Worm (Caenorhabditis elegans) whole organism, mixed stage, embryonic: ENCODE data around the gene H17B01.5.
A peak's percentile ranks its signal among the peaks of the same experiment; 100 is the strongest.

Experiments
- M03D4.4 ChIP-seq: sonication (generic microtip); optimal IDR thresholded peaks from 2 replicates; lab custom pipeline; 2017; ENCODE audit warnings: mild to moderate bottlenecking, missing genetic modification characterization, missing compliant biosample characterization
- bed-3 ChIP-seq: fragments of 200-800 bp; sonication (Bioruptor generic); optimal IDR thresholded peaks from 3 replicates; lab custom pipeline; 2018; ENCODE audit warnings: mild to moderate bottlenecking, missing genetic modification characterization, moderate library complexity, missing compliant biosample characterization
- blmp-1 ChIP-seq: fragments of 150-350 bp; optimal IDR thresholded peaks from 2 replicates; lab custom pipeline; 2014; ENCODE audit warnings: missing biosample characterization, missing genetic modification characterization
- ceh-39 ChIP-seq: fragments of 150-350 bp; optimal IDR thresholded peaks from 2 replicates; lab custom pipeline; 2014; ENCODE audit warnings: missing biosample characterization, missing genetic modification characterization
- ceh-43 ChIP-seq: fragments of 200-800 bp; sonication (Bioruptor generic); optimal IDR thresholded peaks from 2 replicates; lab custom pipeline; 2018; ENCODE audit warnings: mild to moderate bottlenecking, missing genetic modification characterization, moderate library complexity, missing compliant biosample characterization
- ceh-83 ChIP-seq: fragments of 200-800 bp; sonication (Bioruptor generic); optimal IDR thresholded peaks from 2 replicates; lab custom pipeline; 2018; ENCODE audit warnings: mild to moderate bottlenecking, missing genetic modification characterization, missing compliant biosample characterization
- ces-1 ChIP-seq: fragments of 150-350 bp; optimal IDR thresholded peaks from 2 replicates; lab custom pipeline; 2014; ENCODE audit warnings: missing biosample characterization, missing genetic modification reagents, missing genetic modification characterization
- drap-1 ChIP-seq: fragments of 200-800 bp; sonication (Bioruptor generic); optimal IDR thresholded peaks from 3 replicates; lab custom pipeline; 2018; ENCODE audit warnings: mild to moderate bottlenecking, missing genetic modification characterization, missing compliant biosample characterization
- elt-1 ChIP-seq: sonication (generic microtip); optimal IDR thresholded peaks from 2 replicates; lab custom pipeline; 2017; ENCODE audit warnings: missing genetic modification characterization, mild to moderate bottlenecking, missing compliant biosample characterization, antibody characterized with exemption, moderate library complexity, borderline replicate concordance; ENCODE audit not compliant: insufficient read depth
- elt-3 ChIP-seq: fragments of 150-350 bp; optimal IDR thresholded peaks from 2 replicates; lab custom pipeline; 2014; ENCODE audit warnings: missing biosample characterization, missing genetic modification characterization
- flh-1 ChIP-seq: fragments of 200-800 bp; sonication (Bioruptor generic); optimal IDR thresholded peaks from 2 replicates; lab custom pipeline; 2018; ENCODE audit warnings: mild to moderate bottlenecking, missing genetic modification characterization, moderate library complexity, missing compliant biosample characterization
- ham-2 ChIP-seq: fragments of 200-800 bp; sonication (Bioruptor generic); optimal IDR thresholded peaks from 2 replicates; lab custom pipeline; 2018; ENCODE audit warnings: mild to moderate bottlenecking, missing genetic modification characterization, missing compliant biosample characterization
- hlh-1 ChIP-seq: fragments of 150-350 bp; optimal IDR thresholded peaks from 2 replicates; lab custom pipeline; 2014; ENCODE audit warnings: missing biosample characterization, missing genetic modification reagents, missing genetic modification characterization
- lin-13 ChIP-seq: fragments of 150-350 bp; optimal IDR thresholded peaks from 2 replicates; lab custom pipeline; 2014; ENCODE audit warnings: missing biosample characterization, missing genetic modification characterization
- lin-32 ChIP-seq: fragments of 200-800 bp; sonication (Bioruptor generic); optimal IDR thresholded peaks from 2 replicates; lab custom pipeline; 2018; ENCODE audit warnings: mild to moderate bottlenecking, missing genetic modification characterization, missing compliant biosample characterization
- lsy-2 ChIP-seq: fragments of 150-350 bp; optimal IDR thresholded peaks from 2 replicates; lab custom pipeline; 2014; ENCODE audit warnings: missing biosample characterization, missing genetic modification characterization
- mab-5 ChIP-seq: fragments of 150-350 bp; optimal IDR thresholded peaks from 2 replicates; lab custom pipeline; 2014; ENCODE audit warnings: missing biosample characterization, missing genetic modification characterization
- mep-1 ChIP-seq: fragments of 150-350 bp; optimal IDR thresholded peaks from 2 replicates; lab custom pipeline; 2017; ENCODE audit warnings: missing biosample characterization, missing genetic modification reagents, missing genetic modification characterization, inconsistent platforms
- mls-2 ChIP-seq: sonication (generic microtip); optimal IDR thresholded peaks from 2 replicates; lab custom pipeline; 2016; ENCODE audit warnings: mild to moderate bottlenecking, missing genetic modification characterization, moderate library complexity, missing compliant biosample characterization
- nhr-2 ChIP-seq: fragments of 150-350 bp; optimal IDR thresholded peaks from 2 replicates; lab custom pipeline; 2014; ENCODE audit warnings: missing biosample characterization, missing genetic modification characterization
- nhr-237 ChIP-seq: fragments of 150-350 bp; optimal IDR thresholded peaks from 2 replicates; lab custom pipeline; 2014; ENCODE audit warnings: missing biosample characterization, missing genetic modification characterization
- nhr-28 ChIP-seq: fragments of 150-350 bp; optimal IDR thresholded peaks from 2 replicates; lab custom pipeline; 2014; ENCODE audit warnings: missing biosample characterization, missing genetic modification characterization
- nhr-76 ChIP-seq: sonication (generic microtip); optimal IDR thresholded peaks from 2 replicates; lab custom pipeline; 2017; ENCODE audit warnings: missing biosample characterization, missing genetic modification characterization
- pha-4 ChIP-seq: fragments of 150-350 bp; optimal IDR thresholded peaks from 2 replicates; lab custom pipeline; 2018; ENCODE audit warnings: missing biosample characterization, missing genetic modification reagents, missing genetic modification characterization
- sem-2 ChIP-seq: fragments of 200-800 bp; sonication (Bioruptor generic); optimal IDR thresholded peaks from 2 replicates; lab custom pipeline; 2018; ENCODE audit warnings: mild to moderate bottlenecking, missing genetic modification characterization, missing compliant biosample characterization
- snpc-4 ChIP-seq: fragments of 150-350 bp; optimal IDR thresholded peaks from 2 replicates; lab custom pipeline; 2014; ENCODE audit warnings: missing biosample characterization, missing genetic modification characterization
- sptf-1 ChIP-seq: sonication (generic microtip); optimal IDR thresholded peaks from 2 replicates; lab custom pipeline; 2017; ENCODE audit warnings: mild to moderate bottlenecking, missing genetic modification characterization, moderate library complexity, missing compliant biosample characterization
- unc-120 ChIP-seq: sonication (generic microtip); optimal IDR thresholded peaks from 2 replicates; lab custom pipeline; 2017; ENCODE audit warnings: missing genetic modification characterization, missing compliant biosample characterization; ENCODE audit not compliant: poor library complexity, severe bottlenecking
- unc-39 ChIP-seq: fragments of 150-350 bp; optimal IDR thresholded peaks from 2 replicates; lab custom pipeline; 2014; ENCODE audit warnings: missing biosample characterization, missing genetic modification characterization
- unc-62 ChIP-seq: fragments of 150-350 bp; optimal IDR thresholded peaks from 2 replicates; lab custom pipeline; 2014; ENCODE audit warnings: missing biosample characterization, missing genetic modification reagents, missing genetic modification characterization
- ztf-11 ChIP-seq: fragments of 150-350 bp; optimal IDR thresholded peaks from 2 replicates; lab custom pipeline; 2014; ENCODE audit warnings: missing biosample characterization, missing genetic modification characterization

The H17B01.5 gene

DNA sequence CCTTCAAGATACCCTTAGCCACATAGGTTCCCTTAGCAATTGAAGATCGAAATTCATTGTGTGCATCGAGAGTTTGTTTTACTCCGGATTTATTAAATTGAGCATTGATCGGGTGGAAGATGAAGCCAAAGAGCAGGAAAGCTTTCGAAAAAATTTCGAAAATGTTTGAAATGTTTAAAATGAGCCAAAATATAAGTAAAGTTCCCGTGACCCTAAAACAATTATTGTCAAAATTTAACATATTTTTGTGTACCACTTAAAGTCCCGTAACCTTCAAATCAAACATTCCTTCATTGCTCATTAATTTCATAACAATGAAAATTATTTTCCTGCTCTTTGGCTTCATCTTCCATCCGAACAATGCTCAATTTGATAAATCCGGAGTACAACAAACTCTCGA, 28.5 kb downstream of the H17B01.5 start, which contains the start of gene scl-17:
TSS of gene scl-17 (plus strand) at position 301 of the 400 bp plus-strand sequence.
- no peak for TF ChIP-seq elt-1 (tag; lab: Kevin White, UChicago)
- TF ChIP-seq unc-62 (GFP tag; lab: Kevin White, UChicago), result no peak
- no peak for TF ChIP-seq elt-3 (tag; lab: Kevin White, UChicago)
- no peak for TF ChIP-seq nhr-76 (tag; lab: Kevin White, UChicago)
- TF ChIP-seq ceh-39 (tag; lab: Kevin White, UChicago), result no peak
- no peak for TF ChIP-seq unc-39 (tag; lab: Kevin White, UChicago)
- TF ChIP-seq, all 35 proteins: peak for 0

ce11 chrII:1441479-1441878, 31.9 kb downstream of the H17B01.5 start:
- TF ChIP-seq mls-2 (tag; lab: Kevin White, UChicago) (no peak), nhr-237 (tag; lab: Kevin White, UChicago) (no peak), lin-32 (GFP tag; lab: Kevin White, UChicago) (no peak), flh-1 (GFP tag; lab: Kevin White, UChicago) (no peak)

- TF ChIP-seq bed-3, result no peak
- TF ChIP-seq M03D4.4 (tag; lab: Kevin White, UChicago), result no peak
- TF ChIP-seq blmp-1 (tag; lab: Kevin White, UChicago), result no peak
- no peak for TF ChIP-seq elt-3 (tag; lab: Kevin White, UChicago)
- TF ChIP-seq sem-2 (GFP tag; lab: Kevin White, UChicago), result no peak
- no peak for TF ChIP-seq lin-32 (GFP tag; lab: Kevin White, UChicago)
- TF ChIP-seq snpc-4 (tag; lab: Kevin White, UChicago), result no peak
- no peak for TF ChIP-seq mls-2 (tag; lab: Kevin White, UChicago)
- TF ChIP-seq ceh-39 (tag; lab: Kevin White, UChicago), result no peak
- no peak for TF ChIP-seq hlh-1 (tag; lab: Kevin White, UChicago)
- no peak for TF ChIP-seq unc-62 (GFP tag; lab: Kevin White, UChicago)
- TF ChIP-seq ztf-11, result no peak
- TF ChIP-seq nhr-237 (tag; lab: Kevin White, UChicago), result no peak
- TF ChIP-seq nhr-2, result no peak
- no peak for TF ChIP-seq nhr-28 (tag; lab: Kevin White, UChicago)
- no peak for TF ChIP-seq drap-1 (GFP tag; lab: Kevin White, UChicago)
- TF ChIP-seq ceh-43 (GFP tag; lab: Kevin White, UChicago), result no peak
- TF ChIP-seq flh-1 (GFP tag; lab: Kevin White, UChicago), result no peak
- TF ChIP-seq mab-5 (tag; lab: Kevin White, UChicago), result no peak
- TF ChIP-seq sptf-1 (tag; lab: Kevin White, UChicago), result no peak
- TF ChIP-seq, all 35 proteins: peak for 0
These were observed 35.1 kb downstream of the H17B01.5 start, which contains the start of gene Y51H7C.3 for ce11 chrII:1438336-1438589. Y51H7C.3 (plus strand) TSS chrII:1438490.

DNA sequence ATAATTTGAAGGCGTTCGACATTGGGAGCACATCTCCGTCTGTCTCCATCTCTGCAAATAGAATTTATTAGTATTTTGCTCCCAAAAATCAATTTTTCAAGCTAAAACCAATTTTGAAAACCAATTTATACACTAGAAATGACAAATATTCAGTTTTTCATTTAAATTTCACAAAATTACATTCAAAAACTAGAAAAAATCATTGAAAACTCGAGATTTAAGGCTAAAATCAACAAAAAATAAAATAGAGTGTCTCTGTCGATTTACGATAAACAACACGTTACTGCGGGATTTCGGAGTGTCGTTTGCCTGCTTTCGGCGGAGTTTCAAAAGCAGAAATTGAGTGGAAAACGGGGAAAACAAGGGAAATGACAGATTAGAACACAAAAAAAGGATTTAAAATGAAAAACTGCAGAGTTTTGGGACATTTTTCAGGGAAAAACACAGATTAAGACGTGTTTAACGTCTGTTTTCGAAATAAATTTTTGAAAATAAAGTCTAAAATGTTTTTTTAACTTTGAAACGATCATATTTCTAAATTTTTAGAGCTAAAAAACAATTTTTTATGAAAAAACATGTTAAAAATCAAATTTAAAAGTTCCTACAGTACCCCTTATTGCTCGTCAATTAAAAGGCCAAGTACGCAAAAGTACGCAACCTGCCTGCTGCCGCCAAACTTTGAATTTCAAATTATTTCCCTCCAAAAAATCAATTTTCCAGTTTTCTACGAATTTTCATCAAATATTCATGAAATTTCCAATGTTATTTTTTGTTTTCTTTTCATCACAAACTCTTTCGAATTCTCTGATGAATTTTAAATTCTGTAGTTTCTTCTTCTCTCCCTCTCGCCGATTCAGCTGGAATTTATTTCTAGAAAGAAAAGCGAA, 35.7 kb downstream of the H17B01.5 start, which contains the start of gene nol-6:
TSS of gene nol-6 (minus strand) at position 51 of the 887 bp plus-strand sequence.
- TF ChIP-seq ces-1 (peak; percentile 40), lsy-2 (peak; percentile 8), unc-120 (tag; lab: Kevin White, UChicago) (no peak), mep-1 (tag; lab: Kevin White, UChicago) (peak; percentile 9)
- TF ChIP-seq, all 35 proteins: peak for 3

DNA sequence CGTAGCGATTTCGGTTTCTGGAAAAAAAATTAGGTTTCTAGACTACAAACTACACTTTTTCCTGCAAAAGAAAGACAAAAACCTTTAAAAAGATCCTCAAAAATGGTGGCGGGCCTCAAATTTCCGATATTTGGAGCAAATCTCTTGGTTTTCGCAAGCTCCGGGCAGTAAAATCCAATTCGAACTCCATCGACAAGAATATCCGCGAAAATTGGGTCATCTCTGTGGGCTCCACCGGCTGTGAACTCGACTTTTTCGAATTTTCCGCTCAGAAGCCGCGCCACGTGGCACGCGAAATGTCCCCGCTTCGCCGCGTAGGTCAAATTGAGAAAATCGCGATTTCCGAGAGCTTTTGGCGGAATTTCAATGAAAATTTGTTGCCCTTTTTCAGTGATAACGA, 36.7 kb downstream of the H17B01.5 start:
- no peak for TF ChIP-seq ham-2 (GFP tag; lab: Kevin White, UChicago)
- no peak for TF ChIP-seq unc-39 (tag; lab: Kevin White, UChicago)
- TF ChIP-seq blmp-1 (tag; lab: Kevin White, UChicago), result no peak
- TF ChIP-seq mep-1 (tag; lab: Kevin White, UChicago), result no peak
- no peak for TF ChIP-seq nhr-28 (tag; lab: Kevin White, UChicago)
- no peak for TF ChIP-seq ceh-83
- no peak for TF ChIP-seq drap-1 (GFP tag; lab: Kevin White, UChicago)
- no peak for TF ChIP-seq nhr-2
- TF ChIP-seq flh-1 (GFP tag; lab: Kevin White, UChicago), result no peak
- TF ChIP-seq nhr-237 (tag; lab: Kevin White, UChicago), result no peak
- TF ChIP-seq lin-13 (tag; lab: Kevin White, UChicago), result no peak
- no peak for TF ChIP-seq ceh-39 (tag; lab: Kevin White, UChicago)
- no peak for TF ChIP-seq nhr-76 (tag; lab: Kevin White, UChicago)
- TF ChIP-seq M03D4.4 (tag; lab: Kevin White, UChicago), result no peak
- no peak for TF ChIP-seq elt-1 (tag; lab: Kevin White, UChicago)
- no peak for TF ChIP-seq unc-62 (GFP tag; lab: Kevin White, UChicago)
- no peak for TF ChIP-seq ceh-43 (GFP tag; lab: Kevin White, UChicago)
- no peak for TF ChIP-seq pha-4 (tag; lab: Kevin White, UChicago)
- TF ChIP-seq elt-3 (tag; lab: Kevin White, UChicago), result no peak
- TF ChIP-seq, all 35 proteins: peak for 0
